Worm (Caenorhabditis elegans) whole organism, L1 larva: ENCODE results near the gene mboa-1.
"Not testable (repeated sequence)": the region's sequence is repeated elsewhere in the genome, so short reads cannot be mapped to it uniquely, and the experiment has no call there.

Experiments used
- C04F5.9 ChIP-seq: sonication (generic microtip); optimal IDR thresholded peaks from 2 replicates; lab custom pipeline; 2016; ENCODE audit warnings: missing genetic modification characterization, missing compliant biosample characterization
- F16B12.6 ChIP-seq: fragments of 150-350 bp; optimal IDR thresholded peaks from 2 replicates; lab custom pipeline; 2014; ENCODE audit warnings: missing biosample characterization, missing genetic modification characterization
- alr-1 ChIP-seq: fragments of 200-800 bp; sonication (Bioruptor generic); optimal IDR thresholded peaks from 2 replicates; lab custom pipeline; 2018; ENCODE audit warnings: borderline replicate concordance, mild to moderate bottlenecking, missing genetic modification characterization, missing compliant biosample characterization
- aly-2 ChIP-seq: fragments of 150-350 bp; optimal IDR thresholded peaks from 2 replicates; lab custom pipeline; 2014; ENCODE audit warnings: missing biosample characterization, missing genetic modification characterization
- ceh-63 ChIP-seq: fragments of 200-800 bp; sonication (Bioruptor generic); optimal IDR thresholded peaks from 2 replicates; lab custom pipeline; 2018; ENCODE audit warnings: mild to moderate bottlenecking, missing genetic modification characterization, missing compliant biosample characterization
- ceh-88 ChIP-seq: fragments of 200-800 bp; sonication (Bioruptor generic); IDR thresholded peaks from 2 replicates; pipeline ENCODE4 v1.3.6; 2022; ENCODE audit warnings: missing genetic modification characterization, missing compliant biosample characterization
- ceh-90 ChIP-seq: sonication (generic microtip); optimal IDR thresholded peaks from 2 replicates; lab custom pipeline; 2016; ENCODE audit warnings: missing genetic modification characterization, missing compliant biosample characterization
- ces-1 ChIP-seq: fragments of 150-350 bp; optimal IDR thresholded peaks from 2 replicates; lab custom pipeline; 2014; ENCODE audit warnings: missing biosample characterization, missing genetic modification reagents, missing genetic modification characterization
- dpl-1 ChIP-seq, 3 experiments: fragments of 150-350 bp in 2 of 3; sonication (generic microtip) in 1 of 3; optimal IDR thresholded peaks; 2 replicates each; lab custom pipeline; 2014 to 2017; ENCODE audit warnings: missing biosample characterization in 3 of 3, missing genetic modification characterization in 3 of 3, missing genetic modification reagents in 3 of 3
- efl-1 ChIP-seq, 4 experiments: fragments of 150-350 bp; optimal IDR thresholded peaks in 3 of 4; peaks in 1 of 4; 1 replicate in 1 of 4; 2 replicates in 3 of 4; lab custom pipeline; 2014; ENCODE audit warnings: missing biosample characterization in 2 of 4, missing genetic modification characterization in 2 of 4, missing genetic modification reagents in 2 of 4
- efl-3 ChIP-seq: fragments of 200-800 bp; sonication (Bioruptor generic); optimal IDR thresholded peaks from 2 replicates; lab custom pipeline; 2018; ENCODE audit warnings: mild to moderate bottlenecking, missing genetic modification characterization, missing compliant biosample characterization
- egl-13 ChIP-seq: sonication (generic microtip); optimal IDR thresholded peaks from 2 replicates; lab custom pipeline; 2016; ENCODE audit warnings: missing genotype, missing genetic modification reagents, missing genetic modification characterization, missing compliant biosample characterization
- egl-27 ChIP-seq, 2 experiments: fragments of 150-350 bp in 1 of 2; sonication (generic microtip); optimal IDR thresholded peaks; 3 replicates each; lab custom pipeline; 2017 to 2018; ENCODE audit warnings: missing biosample characterization in 2 of 2, missing genetic modification characterization in 2 of 2, missing genetic modification reagents in 2 of 2
- fkh-4 ChIP-seq: sonication (generic microtip); optimal IDR thresholded peaks from 2 replicates; lab custom pipeline; 2016; ENCODE audit warnings: missing compliant biosample characterization, missing genetic modification characterization, borderline replicate concordance
- jun-1 ChIP-seq: fragments of 150-350 bp; optimal IDR thresholded peaks from 2 replicates; lab custom pipeline; 2014; ENCODE audit warnings: missing biosample characterization, missing genetic modification reagents, missing genetic modification characterization
- lin-14 ChIP-seq: fragments of 200-800 bp; sonication (Bioruptor generic); optimal IDR thresholded peaks from 2 replicates; lab custom pipeline; 2018; ENCODE audit warnings: mild to moderate bottlenecking, missing genetic modification characterization, moderate library complexity, missing compliant biosample characterization
- lin-15B ChIP-seq: fragments of 150-350 bp; sonication (generic microtip); optimal IDR thresholded peaks from 3 replicates; lab custom pipeline; 2014; ENCODE audit warnings: missing biosample characterization, missing genetic modification characterization
- lin-35 ChIP-seq, 2 experiments: fragments of 150-350 bp; optimal IDR thresholded peaks; 2 replicates each; lab custom pipeline; 2014; ENCODE audit warnings: missing biosample characterization in 2 of 2, missing genetic modification characterization in 2 of 2, missing genetic modification reagents in 2 of 2
- lin-39 ChIP-seq: fragments of 150-350 bp; optimal IDR thresholded peaks from 2 replicates; lab custom pipeline; 2014; ENCODE audit warnings: missing biosample characterization, missing genetic modification reagents, missing genetic modification characterization
- lir-3 ChIP-seq: sonication (generic microtip); optimal IDR thresholded peaks from 2 replicates; lab custom pipeline; 2016; ENCODE audit warnings: mild to moderate bottlenecking, missing genetic modification characterization, moderate library complexity, missing compliant biosample characterization; ENCODE audit not compliant: poor library complexity
- lsy-2 ChIP-seq, 2 experiments: fragments of 150-350 bp; optimal IDR thresholded peaks; 2 replicates each; lab custom pipeline; 2014; ENCODE audit warnings: missing biosample characterization in 2 of 2, missing genetic modification characterization in 2 of 2
- mdl-1 ChIP-seq, 2 experiments: fragments of 150-350 bp; optimal IDR thresholded peaks; 2 replicates each; lab custom pipeline; 2014 to 2017; ENCODE audit warnings: missing biosample characterization in 2 of 2, missing genetic modification characterization in 2 of 2, inconsistent platforms in 1 of 2
- nhr-20 ChIP-seq: sonication (generic microtip); optimal IDR thresholded peaks from 2 replicates; lab custom pipeline; 2016; ENCODE audit warnings: mild to moderate bottlenecking, missing genetic modification characterization, missing compliant biosample characterization
- nhr-28 ChIP-seq: fragments of 150-350 bp; optimal IDR thresholded peaks from 2 replicates; lab custom pipeline; 2014; ENCODE audit warnings: missing biosample characterization, missing genetic modification characterization
- nhr-76 ChIP-seq: sonication (generic microtip); optimal IDR thresholded peaks from 2 replicates; lab custom pipeline; 2017; ENCODE audit warnings: missing biosample characterization, missing genetic modification characterization
- nhr-90 ChIP-seq: sonication (generic microtip); optimal IDR thresholded peaks from 2 replicates; lab custom pipeline; 2016; ENCODE audit warnings: mild to moderate bottlenecking, missing genetic modification characterization, missing compliant biosample characterization; ENCODE audit not compliant: poor library complexity
- sptf-1 ChIP-seq: fragments of 150-350 bp; optimal IDR thresholded peaks from 2 replicates; lab custom pipeline; 2014; ENCODE audit warnings: missing biosample characterization, missing genetic modification characterization
- sup-37 ChIP-seq: fragments of 200-800 bp; sonication (Bioruptor generic); optimal IDR thresholded peaks from 2 replicates; lab custom pipeline; 2018; ENCODE audit warnings: mild to moderate bottlenecking, missing genetic modification characterization, missing compliant biosample characterization
- swsn-7 ChIP-seq: sonication (generic microtip); optimal IDR thresholded peaks from 2 replicates; lab custom pipeline; 2016; ENCODE audit warnings: missing genetic modification characterization, missing compliant biosample characterization
- tbx-2 ChIP-seq: sonication (generic microtip); optimal IDR thresholded peaks from 2 replicates; lab custom pipeline; 2016; ENCODE audit warnings: missing genetic modification characterization, missing compliant biosample characterization
- tlp-1 ChIP-seq: fragments of 150-350 bp; optimal IDR thresholded peaks from 2 replicates; lab custom pipeline; 2014; ENCODE audit warnings: missing biosample characterization, missing genetic modification characterization
- unc-62 ChIP-seq: fragments of 150-350 bp; optimal IDR thresholded peaks from 2 replicates; lab custom pipeline; 2014; ENCODE audit warnings: missing biosample characterization, missing genetic modification reagents, missing genetic modification characterization
- unc-86 ChIP-seq: sonication (generic microtip); optimal IDR thresholded peaks from 2 replicates; lab custom pipeline; 2016; ENCODE audit warnings: missing genetic modification characterization, missing compliant biosample characterization
- zip-4 ChIP-seq: fragments of 200-800 bp; sonication (Bioruptor generic); optimal IDR thresholded peaks from 2 replicates; lab custom pipeline; 2018; ENCODE audit warnings: mild to moderate bottlenecking, missing genetic modification characterization, moderate library complexity, missing compliant biosample characterization
- ztf-11 ChIP-seq, 2 experiments: sonication (generic microtip); optimal IDR thresholded peaks; 2 replicates each; lab custom pipeline; 2016 to 2017; ENCODE audit warnings: missing genetic modification characterization in 2 of 2, missing biosample characterization in 1 of 2, missing compliant biosample characterization in 1 of 2

Gene mboa-1

DNA sequence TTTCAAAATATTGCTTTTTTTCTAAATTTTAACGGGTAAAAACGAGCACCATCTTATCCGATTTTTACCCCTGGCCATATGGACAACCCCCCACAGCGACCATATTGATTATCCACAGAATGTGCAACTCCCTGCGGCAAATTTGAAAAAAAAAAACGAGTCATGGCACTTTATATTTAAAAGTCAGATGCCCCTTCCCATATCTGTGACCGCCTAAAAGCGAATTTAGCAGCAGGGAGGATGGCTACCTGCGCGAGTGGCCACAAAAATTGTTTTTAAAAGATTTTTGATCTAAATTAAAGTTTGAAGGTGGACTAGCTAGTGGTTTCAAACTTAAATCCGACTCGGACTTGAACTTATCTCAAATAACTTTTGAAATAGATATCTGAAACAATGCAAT is 25.8 kb downstream of the mboa-1 start (continued):
- TF ChIP-seq lin-39 (tag; lab: Kevin White, UChicago) = peak; percentile 98
- no peak for TF ChIP-seq sptf-1 (tag; lab: Kevin White, UChicago)
- peak; percentile 50 for TF ChIP-seq tlp-1 (tag; lab: Kevin White, UChicago)
- peak; percentile 87 for TF ChIP-seq C04F5.9 (tag; lab: Kevin White, UChicago)
- TF ChIP-seq lsy-2 (tag; optimal IDR thresholded peaks at IDR 0.05; lab: Kevin White, UChicago) = peak; percentile 92 to 94
- TF ChIP-seq ceh-90 (tag; lab: Kevin White, UChicago) = no peak
- TF ChIP-seq lir-3 (tag; lab: Kevin White, UChicago) = peak; percentile 84
- TF ChIP-seq zip-4 = peak; percentile 91
- TF ChIP-seq sup-37 = peak; percentile 84
- peak; percentile 51 for TF ChIP-seq lin-15B (tag; lab: Kevin White, UChicago)
- TF ChIP-seq nhr-76 = peak; percentile 94
- no peak for TF ChIP-seq unc-62 (GFP tag; lab: Kevin White, UChicago)
- peak; percentile 63 for TF ChIP-seq nhr-28 (tag; lab: Kevin White, UChicago)

ce11 chrX:16058845-16059244 is 28.2 kb downstream of the mboa-1 start, which contains the start of gene T27A8.2:
Gene T27A8.2, minus strand, starts transcription at chrX:16058945.
- no peak for TF ChIP-seq jun-1 (tag; lab: Kevin White, UChicago)
- TF ChIP-seq nhr-90 (tag; lab: Kevin White, UChicago) = no peak
- TF ChIP-seq mdl-1 (tag; optimal IDR thresholded peaks at IDR 0.05; lab: Kevin White, UChicago) = no peak
- TF ChIP-seq unc-86 (tag; lab: Kevin White, UChicago) = no peak
- TF ChIP-seq ztf-11 (tag; optimal IDR thresholded peaks at IDR 0.05; lab: Kevin White, UChicago) = no peak
- TF ChIP-seq F16B12.6 = no peak
- TF ChIP-seq swsn-7 (tag; lab: Kevin White, UChicago) = no peak

DNA sequence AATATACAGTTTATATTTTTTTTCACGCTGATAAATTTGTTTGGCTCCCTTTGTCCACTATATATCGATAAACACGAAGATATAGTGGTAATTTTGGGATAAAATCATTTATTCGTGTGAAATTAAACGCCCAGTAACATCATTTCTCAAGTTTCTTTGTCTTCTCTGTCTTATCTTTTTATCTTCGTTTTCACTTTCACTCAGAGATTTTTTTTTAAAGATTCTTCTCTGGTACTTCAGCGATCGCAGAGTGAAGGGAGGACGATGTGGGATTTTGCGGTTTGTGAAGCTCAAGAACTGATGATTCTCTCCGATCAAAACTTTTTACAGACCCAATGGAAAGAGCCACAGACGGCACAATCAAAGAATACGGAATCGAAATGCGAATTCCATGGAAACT is 31.8 kb downstream of the mboa-1 start, which contains the start of gene T27A8.3:
TSS of gene T27A8.3 (plus strand) at position 301 of the 400 bp plus-strand sequence.
- not testable (repeated sequence) for TF ChIP-seq unc-62 (GFP tag; lab: Kevin White, UChicago); sup-37; ces-1 (GFP tag; lab: Kevin White, UChicago)
- TF ChIP-seq, all 84 proteins: peak for 0; not testable (repeated sequence) for 84

DNA sequence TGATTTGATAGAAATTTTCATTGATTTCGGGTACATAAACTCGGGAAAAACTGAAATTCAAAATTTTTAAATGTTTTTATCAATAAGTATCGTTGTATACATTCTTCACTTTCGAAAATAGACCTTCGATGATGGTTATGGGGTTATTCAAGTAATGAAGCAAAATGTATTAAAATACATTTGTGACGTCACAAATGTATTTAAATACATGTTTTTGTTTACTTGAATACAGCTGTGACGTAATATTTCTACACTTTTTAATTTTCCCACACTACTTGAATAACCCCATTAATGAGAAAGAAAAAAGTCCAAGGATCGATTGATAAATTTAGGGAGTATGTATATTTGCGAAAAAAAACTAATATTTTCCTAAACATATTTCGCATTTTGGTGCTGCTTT is 37.4 kb downstream of the mboa-1 start:
- TF ChIP-seq jun-1 (tag; lab: Kevin White, UChicago) (no peak), efl-1 (optimal IDR thresholded peaks at IDR 0.05; lab: Kevin White, UChicago) (no peak), efl-1 (GFP tag; optimal IDR thresholded peaks at IDR 0.05 in 1 of 2; lab: Kevin White, UChicago) (peak in 1 of 2 experiments; percentile 9)
- TF ChIP-seq, all 84 proteins: peak for 1

ce11 chrX:16072595-16072994 is 42.0 kb downstream of the mboa-1 start, which contains the start of gene col-187:
Gene col-187, plus strand, starts transcription at chrX:16072895.
- TF ChIP-seq alr-1 (tag; lab: Kevin White, UChicago) (no peak), nhr-20 (tag; lab: Kevin White, UChicago) (no peak), aly-2 (tag; lab: Kevin White, UChicago) (no peak), C04F5.9 (tag; lab: Kevin White, UChicago) (no peak), swsn-7 (tag; lab: Kevin White, UChicago) (no peak), ceh-88 (no peak), ceh-63 (no peak), fkh-4 (tag; lab: Kevin White, UChicago) (no peak), egl-27 (tag; optimal IDR thresholded peaks at IDR 0.05; lab: Kevin White, UChicago) (no peak), lin-14 (no peak), tbx-2 (tag; lab: Kevin White, UChicago) (no peak), lin-15B (tag; lab: Kevin White, UChicago) (no peak), efl-3 (GFP tag; lab: Kevin White, UChicago) (no peak), dpl-1 (GFP tag; optimal IDR thresholded peaks at IDR 0.05; lab: Kevin White, UChicago) (no peak), lsy-2 (tag; optimal IDR thresholded peaks at IDR 0.05; lab: Kevin White, UChicago) (no peak), lin-35 (GFP tag; optimal IDR thresholded peaks at IDR 0.05; lab: Kevin White, UChicago) (no peak), tlp-1 (tag; lab: Kevin White, UChicago) (no peak), egl-13 (tag; lab: Kevin White, UChicago) (no peak)
- TF ChIP-seq, all 84 proteins: peak for 0
